Worm (Caenorhabditis elegans) whole organism, young adult: ENCODE results near the gene unc-23.

Source experiments
- F39B2.1 ChIP-seq: fragments of 200-800 bp; sonication (Bioruptor generic); IDR thresholded peaks from 2 replicates; pipeline ENCODE4 v1.3.6; 2022; ENCODE audit warnings: missing genetic modification reagents, missing genetic modification characterization, missing compliant biosample characterization
- snpc-1.3 ChIP-seq: sonication (generic microtip); optimal IDR thresholded peaks from 2 replicates; lab custom pipeline; 2017; ENCODE audit warnings: missing genetic modification characterization, mild to moderate bottlenecking, missing compliant biosample characterization, antibody characterized with exemption, moderate library complexity, missing genotype, missing genetic modification reagents; ENCODE audit not compliant: insufficient read depth

- no peak for TF ChIP-seq F39B2.1 (GFP tag; lab: Robert Waterston, UW)
- no peak for TF ChIP-seq snpc-1.3 (tag; lab: Kevin White, UChicago)
These were observed 3.8 kb upstream of the unc-23 start, which contains the start of gene H14N18.2 for ce11 chrV:8932318-8932717.
